Worm (Caenorhabditis elegans) whole organism, young adult: ENCODE data around the gene pqn-63.

Source experiments
- B0019.2 ChIP-seq: fragments of 200-800 bp; sonication (Bioruptor generic); conservative IDR thresholded peaks from 2 replicates; pipeline ENCODE4 v1.3.6; 2022; ENCODE audit warnings: missing genetic modification reagents, missing genetic modification characterization, missing compliant biosample characterization
- D2030.7 ChIP-seq: fragments of 200-800 bp; sonication (Bioruptor generic); IDR thresholded peaks from 2 replicates; pipeline ENCODE4 v1.3.6; 2022; ENCODE audit warnings: missing genetic modification reagents, missing genetic modification characterization, missing compliant biosample characterization
- F33H1.4 ChIP-seq: fragments of 200-800 bp; sonication (Bioruptor generic); IDR thresholded peaks from 2 replicates; pipeline ENCODE4 v1.3.6; 2022; ENCODE audit warnings: missing genetic modification reagents, missing genetic modification characterization, missing compliant biosample characterization
- F39B2.1 ChIP-seq: fragments of 200-800 bp; sonication (Bioruptor generic); IDR thresholded peaks from 2 replicates; pipeline ENCODE4 v1.3.6; 2022; ENCODE audit warnings: missing genetic modification reagents, missing genetic modification characterization, missing compliant biosample characterization
- F55B11.4 ChIP-seq: sonication (generic microtip); optimal IDR thresholded peaks from 2 replicates; lab custom pipeline; 2016; ENCODE audit warnings: missing compliant biosample characterization, missing genetic modification characterization, borderline replicate concordance; ENCODE audit not compliant: insufficient read depth
- T26A5.8 ChIP-seq: sonication (generic microtip); optimal IDR thresholded peaks from 2 replicates; lab custom pipeline; 2016; ENCODE audit warnings: missing genetic modification characterization, missing compliant biosample characterization
- Y56A3A.18 ChIP-seq: fragments of 200-800 bp; sonication (Bioruptor generic); IDR thresholded peaks from 2 replicates; pipeline ENCODE4 v1.3.6; 2022; ENCODE audit warnings: missing genetic modification reagents, missing genetic modification characterization, missing compliant biosample characterization
- Y95B8A.8 ChIP-seq: fragments of 200-800 bp; sonication (Bioruptor generic); IDR thresholded peaks from 2 replicates; pipeline ENCODE4 v1.3.6; 2022; ENCODE audit warnings: missing genetic modification reagents, missing genetic modification characterization, missing compliant biosample characterization
- ama-1 ChIP-seq, 3 experiments: fragments of 150-350 bp in 1 of 3; sonication (generic microtip) in 2 of 3; optimal IDR thresholded peaks; 2 replicates each; lab custom pipeline; 2014 to 2018; ENCODE audit warnings: missing biosample characterization in 2 of 3, missing genetic modification characterization in 2 of 3, missing genetic modification reagents in 2 of 3
- attf-3 ChIP-seq: fragments of 200-800 bp; sonication (Bioruptor generic); conservative IDR thresholded peaks from 2 replicates; pipeline ENCODE4 v1.3.6; 2022; ENCODE audit warnings: missing genetic modification reagents, missing genetic modification characterization, missing compliant biosample characterization
- attf-6 ChIP-seq: fragments of 200-800 bp; sonication (Bioruptor generic); IDR thresholded peaks from 2 replicates; pipeline ENCODE4 v1.3.6; 2022; ENCODE audit warnings: missing genetic modification reagents, missing genetic modification characterization, missing compliant biosample characterization
- ccch-3 ChIP-seq: fragments of 200-800 bp; sonication (Bioruptor generic); optimal IDR thresholded peaks from 2 replicates; lab custom pipeline; 2018; ENCODE audit warnings: mild to moderate bottlenecking, missing genetic modification characterization, missing compliant biosample characterization
- cebp-1 ChIP-seq, 2 experiments: fragments of 200-800 bp in 1 of 2; sonication (Bioruptor generic) in 1 of 2; sonication (generic microtip) in 1 of 2; IDR thresholded peaks in 1 of 2; optimal IDR thresholded peaks in 1 of 2; 2 replicates each; pipeline versions ENCODE4 v1.3.6 to Lab custom; 2017 to 2022; ENCODE audit warnings: missing compliant biosample characterization in 2 of 2, missing genetic modification characterization in 2 of 2, mild to moderate bottlenecking in 1 of 2, missing genetic modification reagents in 1 of 2, moderate library complexity in 1 of 2
- ceh-100 ChIP-seq: fragments of 200-800 bp; sonication (Bioruptor generic); IDR thresholded peaks from 2 replicates; pipeline ENCODE4 v1.3.6; 2022; ENCODE audit warnings: missing genetic modification reagents, missing genetic modification characterization, missing compliant biosample characterization
- ceh-40 ChIP-seq: fragments of 200-800 bp; sonication (Bioruptor generic); IDR thresholded peaks from 2 replicates; pipeline ENCODE4 v1.3.6; 2022; ENCODE audit warnings: missing genetic modification characterization, missing compliant biosample characterization
- ceh-79 ChIP-seq: sonication (generic microtip); optimal IDR thresholded peaks from 2 replicates; lab custom pipeline; 2017; ENCODE audit warnings: mild to moderate bottlenecking, missing genetic modification characterization, missing compliant biosample characterization
- ceh-91 ChIP-seq: fragments of 200-800 bp; sonication (Bioruptor generic); IDR thresholded peaks from 2 replicates; pipeline ENCODE4 v1.3.6; 2022; ENCODE audit warnings: missing genetic modification reagents, missing genetic modification characterization, missing compliant biosample characterization
- dox-1 ChIP-seq: fragments of 200-800 bp; sonication (Bioruptor generic); IDR thresholded peaks from 2 replicates; pipeline ENCODE4 v1.3.6; 2022; ENCODE audit warnings: missing genetic modification reagents, missing genetic modification characterization, missing compliant biosample characterization
- egl-44 ChIP-seq: fragments of 200-800 bp; sonication (Bioruptor generic); IDR thresholded peaks from 2 replicates; pipeline ENCODE4 v1.3.6; 2022; ENCODE audit warnings: missing genetic modification reagents, missing genetic modification characterization, missing compliant biosample characterization
- egrh-3 ChIP-seq: fragments of 200-800 bp; sonication (Bioruptor generic); IDR thresholded peaks from 2 replicates; pipeline ENCODE4 v1.3.6; 2022; ENCODE audit warnings: missing genetic modification reagents, missing genetic modification characterization, missing compliant biosample characterization
- ekl-4 ChIP-seq: fragments of 200-800 bp; sonication (Bioruptor generic); IDR thresholded peaks from 2 replicates; pipeline ENCODE4 v1.3.6; 2022; ENCODE audit warnings: missing genetic modification reagents, missing genetic modification characterization, missing compliant biosample characterization
- hsf-1 ChIP-seq: fragments of 200-800 bp; sonication (Bioruptor generic); IDR thresholded peaks from 2 replicates; pipeline ENCODE4 v1.3.6; 2022; ENCODE audit warnings: missing genetic modification reagents, missing genetic modification characterization, missing compliant biosample characterization
- madf-3 ChIP-seq: fragments of 200-800 bp; sonication (Bioruptor generic); IDR thresholded peaks from 2 replicates; pipeline ENCODE4 v1.3.6; 2022; ENCODE audit warnings: missing genetic modification reagents, missing genetic modification characterization, missing compliant biosample characterization
- madf-6 ChIP-seq: fragments of 200-800 bp; sonication (Bioruptor generic); IDR thresholded peaks from 2 replicates; pipeline ENCODE4 v1.3.6; 2022; ENCODE audit warnings: missing genetic modification reagents, missing genetic modification characterization, missing compliant biosample characterization
- mcd-1 ChIP-seq: fragments of 200-800 bp; sonication (Bioruptor generic); IDR thresholded peaks from 2 replicates; pipeline ENCODE4 v1.3.6; 2022; ENCODE audit warnings: missing genetic modification reagents, missing genetic modification characterization, missing compliant biosample characterization
- mes-4 ChIP-seq: sonication (generic microtip); optimal IDR thresholded peaks from 2 replicates; lab custom pipeline; 2016; ENCODE audit warnings: missing genotype, missing genetic modification characterization, missing compliant biosample characterization
- nfyb-1 ChIP-seq: fragments of 200-800 bp; sonication (Bioruptor generic); IDR thresholded peaks from 2 replicates; pipeline ENCODE4 v1.3.6; 2022; ENCODE audit warnings: missing genetic modification reagents, missing genetic modification characterization, missing compliant biosample characterization
- nhr-179 ChIP-seq: sonication (generic microtip); optimal IDR thresholded peaks from 2 replicates; lab custom pipeline; 2016; ENCODE audit warnings: mild to moderate bottlenecking, missing genetic modification characterization, missing compliant biosample characterization
- pbrm-1 ChIP-seq: fragments of 200-800 bp; sonication (Bioruptor generic); IDR thresholded peaks from 2 replicates; pipeline ENCODE4 v1.3.6; 2022; ENCODE audit warnings: missing genetic modification reagents, missing genetic modification characterization, missing compliant biosample characterization
- pha-4 ChIP-seq: fragments of 150-350 bp; sonication (generic microtip); optimal IDR thresholded peaks from 2 replicates; lab custom pipeline; 2014; ENCODE audit warnings: missing biosample characterization, missing genetic modification reagents, missing genetic modification characterization
- rcor-1 ChIP-seq: fragments of 200-800 bp; sonication (Bioruptor generic); IDR thresholded peaks from 2 replicates; pipeline ENCODE4 v1.3.6; 2022; ENCODE audit warnings: missing genetic modification reagents, missing genetic modification characterization, missing compliant biosample characterization
- snpc-1.1 ChIP-seq: sonication (generic microtip); optimal IDR thresholded peaks from 2 replicates; lab custom pipeline; 2017; ENCODE audit warnings: missing genetic modification characterization, mild to moderate bottlenecking, missing compliant biosample characterization, antibody characterized with exemption, moderate library complexity, missing genotype, missing genetic modification reagents; ENCODE audit not compliant: insufficient read depth
- xnd-1 ChIP-seq: sonication (generic microtip); optimal IDR thresholded peaks from 2 replicates; lab custom pipeline; 2016; ENCODE audit warnings: missing genotype, missing genetic modification reagents, missing genetic modification characterization, missing compliant biosample characterization

pqn-63 gene

ce11 chrV:9590317-9590716 lies 25.5 kb upstream of the pqn-63 start, which contains the start of gene K09G1.2:
Gene K09G1.2 (plus strand): TSS chrV:9590617.
- TF ChIP-seq xnd-1 (tag; lab: Kevin White, UChicago) (no peak), mes-4 (tag; lab: Kevin White, UChicago) (no peak), nfyb-1 (no peak), pha-4 (tag; lab: Kevin White, UChicago) (no peak), F55B11.4 (tag; lab: Kevin White, UChicago) (no peak), madf-3 (GFP tag; lab: Robert Waterston, UW) (no peak), mcd-1 (GFP tag; lab: Robert Waterston, UW) (no peak), ceh-79 (tag; lab: Kevin White, UChicago) (no peak), ccch-3 (GFP tag; lab: Kevin White, UChicago) (no peak), nhr-179 (tag; lab: Kevin White, UChicago) (no peak), attf-3 (GFP tag; lab: Robert Waterston, UW) (no peak), ama-1 (optimal IDR thresholded peaks at IDR 0.05; lab: Kevin White, UChicago) (no peak), ama-1 (GFP tag; optimal IDR thresholded peaks at IDR 0.05; lab: Kevin White, UChicago) (no peak), snpc-1.1 (tag; lab: Kevin White, UChicago) (no peak), cebp-1 (GFP tag; IDR thresholded peaks at IDR 0.05; lab: Robert Waterston, UW) (no peak), cebp-1 (tag; optimal IDR thresholded peaks at IDR 0.05; lab: Kevin White, UChicago) (no peak), egrh-3 (GFP tag; lab: Robert Waterston, UW) (no peak), T26A5.8 (no peak)

DNA sequence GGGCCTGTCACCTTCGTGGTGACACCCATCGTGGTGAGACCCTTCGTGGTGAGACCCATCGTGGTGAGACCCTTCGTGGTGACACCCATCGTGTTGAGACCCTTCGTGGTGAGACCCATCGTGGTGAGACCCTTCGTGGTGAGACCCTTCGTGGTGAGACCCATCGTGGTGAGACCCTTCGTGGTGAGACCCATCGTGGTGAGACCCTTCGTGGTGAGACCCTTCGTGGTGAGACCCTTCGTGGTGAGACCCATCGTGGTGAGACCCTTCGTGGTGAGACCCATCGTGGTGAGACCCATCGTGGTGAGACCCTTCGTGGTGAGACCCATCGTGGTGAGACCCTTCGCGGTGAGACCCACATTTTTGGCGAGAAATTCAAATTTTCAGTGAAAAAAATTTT lies 13.9 kb upstream of the pqn-63 start:
- peak; percentile 17; the same call in 1 of the 2 replicates for TF ChIP-seq D2030.7
- TF ChIP-seq egrh-3 (GFP tag; lab: Robert Waterston, UW) = peak; percentile 93
- peak; percentile 51 for TF ChIP-seq F33H1.4 (GFP tag; lab: Robert Waterston, UW)

DNA sequence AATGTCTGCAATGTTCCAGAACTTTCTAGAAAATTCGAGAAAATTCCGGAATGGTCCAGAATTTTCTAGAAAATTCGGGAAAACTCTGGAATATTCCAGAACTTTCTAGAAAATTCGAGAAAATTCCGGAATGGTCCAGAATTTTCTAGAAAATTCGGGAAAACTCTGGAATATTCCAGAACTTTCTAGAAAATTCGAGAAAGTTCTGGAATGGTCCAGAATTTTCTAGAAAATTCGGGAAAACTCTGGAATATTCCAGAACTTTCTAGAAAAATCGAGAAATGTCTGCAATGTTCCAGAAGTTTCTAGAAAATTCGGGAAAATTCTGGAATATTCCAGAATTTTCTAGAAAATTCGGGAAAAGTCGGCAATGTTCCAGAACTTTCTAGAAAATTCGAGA lies 12.3 kb upstream of the pqn-63 start:
- TF ChIP-seq ceh-40 (GFP tag; lab: Robert Waterston, UW) = 0 out of 2 replicates have a peak, but pooled peaks have one; percentile 56
- TF ChIP-seq rcor-1 (GFP tag; lab: Robert Waterston, UW) = peak; percentile 60
- peak; percentile 76; the same call in 1 of the 2 replicates for TF ChIP-seq Y56A3A.18 (GFP tag; lab: Robert Waterston, UW)
- peak; percentile 99 for TF ChIP-seq hsf-1 (GFP tag; lab: Robert Waterston, UW)
- peak; percentile 22; the same call in 1 of the 2 replicates for TF ChIP-seq Y95B8A.8 (GFP tag; lab: Robert Waterston, UW)
- peak; percentile 12; the same call in 1 of the 2 replicates for TF ChIP-seq ceh-91 (GFP tag; lab: Robert Waterston, UW)
- peak; percentile 62; the same call in 1 of the 2 replicates for TF ChIP-seq egl-44 (GFP tag; lab: Robert Waterston, UW)
- peak; percentile 82 for TF ChIP-seq madf-3 (GFP tag; lab: Robert Waterston, UW)
- TF ChIP-seq dox-1 (GFP tag; lab: Robert Waterston, UW) = peak; percentile 96
- peak; percentile 69 for TF ChIP-seq pbrm-1 (GFP tag; lab: Robert Waterston, UW)
- peak; percentile 67 for TF ChIP-seq madf-6 (GFP tag; lab: Robert Waterston, UW)
- 0 out of 2 replicates have a peak, but pooled peaks have one; percentile 68 for TF ChIP-seq F39B2.1 (GFP tag; lab: Robert Waterston, UW)
- peak; percentile 66 for TF ChIP-seq egrh-3 (GFP tag; lab: Robert Waterston, UW)
- TF ChIP-seq ekl-4 (GFP tag; lab: Robert Waterston, UW) = peak; percentile 77
- peak; percentile 59; the same call in 1 of the 2 replicates for TF ChIP-seq D2030.7
- 0 out of 2 replicates have a peak, but pooled peaks have one; percentile 55 for TF ChIP-seq B0019.2 (GFP tag; lab: Robert Waterston, UW)
- TF ChIP-seq ceh-100 (GFP tag; lab: Robert Waterston, UW) = peak; percentile 47; the same call in 1 of the 2 replicates
- peak; percentile 29; the same call in 1 of the 2 replicates for TF ChIP-seq F33H1.4 (GFP tag; lab: Robert Waterston, UW)
- peak; percentile 66 for TF ChIP-seq attf-6
- TF ChIP-seq nfyb-1 = 0 out of 2 replicates have a peak, but pooled peaks have one; percentile 40
